Fruit fly (Drosophila melanogaster): ENCODE results near the gene pkm.

The pkm gene

dm6 chrX:11542502-11542901 is 41.5 kb downstream of the pkm start:
- TF ChIP-seq sv (GFP tag; optimal IDR thresholded peaks at IDR 0.05) (no peak), HLH106 (tag; optimal IDR thresholded peaks at IDR 0.05) (peak; percentile 12)
